Fruit fly (Drosophila melanogaster) whole organism, prepupa: ENCODE results near the gene Cog1.

ENCODE experiments used
- CG10631 ChIP-seq: fragments of 200-800 bp; sonication (Bioruptor generic); optimal IDR thresholded peaks from 2 replicates; lab custom pipeline; 2016; ENCODE audit warnings: missing biosample characterization, missing genetic modification characterization
- CG10669 ChIP-seq: fragments of 200-800 bp; sonication (Bioruptor generic); optimal IDR thresholded peaks from 3 replicates; lab custom pipeline; 2018; ENCODE audit warnings: missing biosample characterization, mild to moderate bottlenecking, missing genetic modification characterization, moderate library complexity
- CG11294 ChIP-seq: fragments of 200-800 bp; sonication (Bioruptor generic); IDR thresholded peaks from 2 replicates; pipeline ENCODE4 v1.3.6; 2022; ENCODE audit warnings: missing biosample characterization, missing genetic modification characterization
- CG11902 ChIP-seq: fragments of 200-800 bp; sonication (Bioruptor generic); optimal IDR thresholded peaks from 3 replicates; lab custom pipeline; 2016; ENCODE audit warnings: missing biosample characterization, missing genetic modification characterization
- CG15336 ChIP-seq: fragments of 200-800 bp; sonication (Bioruptor generic); IDR thresholded peaks from 2 replicates; pipeline ENCODE4 v1.3.6; 2022; ENCODE audit warnings: missing biosample characterization, missing genetic modification characterization
- CG16779 ChIP-seq: fragments of 200-800 bp; sonication (Bioruptor generic); optimal IDR thresholded peaks from 3 replicates; lab custom pipeline; 2017; ENCODE audit warnings: missing biosample characterization, mild to moderate bottlenecking, missing genetic modification characterization
- CG32006 ChIP-seq: fragments of 200-800 bp; sonication (Bioruptor generic); optimal IDR thresholded peaks from 3 replicates; lab custom pipeline; 2017; ENCODE audit warnings: missing biosample characterization, mild to moderate bottlenecking, missing genetic modification characterization
- CG34406 ChIP-seq: fragments of 200-800 bp; sonication (Bioruptor generic); optimal IDR thresholded peaks from 3 replicates; lab custom pipeline; 2016; ENCODE audit warnings: missing biosample characterization, missing genetic modification characterization
- CG6163 ChIP-seq: fragments of 200-800 bp; sonication (Bioruptor generic); IDR thresholded peaks from 3 replicates; pipeline ENCODE4 v1.3.6; 2022; ENCODE audit warnings: missing biosample characterization, missing genetic modification characterization
- CG6276 ChIP-seq: fragments of 200-800 bp; sonication (Bioruptor generic); optimal IDR thresholded peaks from 2 replicates; lab custom pipeline; 2017; ENCODE audit warnings: missing biosample characterization, mild to moderate bottlenecking, missing genetic modification characterization
- CG6808 ChIP-seq: fragments of 200-800 bp; sonication (Bioruptor generic); optimal IDR thresholded peaks from 3 replicates; lab custom pipeline; 2017; ENCODE audit warnings: missing biosample characterization, missing genetic modification characterization, mild to moderate bottlenecking, moderate library complexity, missing genetic modification reagents
- CG6854 ChIP-seq: fragments of 200-800 bp; sonication (Bioruptor generic); optimal IDR thresholded peaks from 2 replicates; lab custom pipeline; 2017; ENCODE audit warnings: missing biosample characterization, mild to moderate bottlenecking, missing genetic modification characterization
- CG8119 ChIP-seq: fragments of 200-800 bp; sonication (Bioruptor generic); IDR thresholded peaks from 3 replicates; pipeline ENCODE4 v1.3.6; 2022; ENCODE audit warnings: missing biosample characterization, missing genetic modification characterization
- CG8632 ChIP-seq: fragments of 200-800 bp; sonication (Bioruptor generic); optimal IDR thresholded peaks from 3 replicates; lab custom pipeline; 2016; ENCODE audit warnings: missing biosample characterization, missing genetic modification characterization
- Eip75B ChIP-seq: fragments of 200-800 bp; sonication (Bioruptor generic); optimal IDR thresholded peaks from 3 replicates; lab custom pipeline; 2016; ENCODE audit warnings: missing biosample characterization, missing genetic modification characterization
- Eip93F ChIP-seq: fragments of 200-800 bp; sonication (Bioruptor generic); optimal IDR thresholded peaks from 2 replicates; lab custom pipeline; 2016; ENCODE audit warnings: missing biosample characterization, mild to moderate bottlenecking, missing genetic modification characterization
- Ets96B ChIP-seq: fragments of 200-800 bp; optimal IDR thresholded peaks from 2 replicates; lab custom pipeline; 2019; ENCODE audit warnings: missing biosample characterization, mild to moderate bottlenecking, missing genetic modification characterization, moderate library complexity
- Gug ChIP-seq: fragments of 200-800 bp; sonication (Bioruptor generic); IDR thresholded peaks from 2 replicates; pipeline ENCODE4 v1.3.6; 2022; ENCODE audit warnings: missing biosample characterization, missing genetic modification characterization
- Hr39 ChIP-seq: fragments of 200-800 bp; sonication (Bioruptor generic); optimal IDR thresholded peaks from 2 replicates; lab custom pipeline; 2016; ENCODE audit warnings: missing biosample characterization, missing genetic modification characterization
- Hr4 ChIP-seq: fragments of 200-800 bp; sonication (Bioruptor generic); optimal IDR thresholded peaks from 3 replicates; lab custom pipeline; 2016; ENCODE audit warnings: missing biosample characterization, missing genetic modification characterization
- Lpt ChIP-seq: fragments of 200-800 bp; sonication (Bioruptor generic); optimal IDR thresholded peaks from 3 replicates; lab custom pipeline; 2016; ENCODE audit warnings: missing biosample characterization, missing genetic modification characterization
- Met ChIP-seq: fragments of 200-800 bp; sonication (Bioruptor generic); optimal IDR thresholded peaks from 3 replicates; lab custom pipeline; 2016; ENCODE audit warnings: missing biosample characterization, missing genetic modification characterization
- OdsH ChIP-seq: fragments of 200-800 bp; sonication (Bioruptor generic); optimal IDR thresholded peaks from 3 replicates; lab custom pipeline; 2016; ENCODE audit warnings: missing biosample characterization, missing genetic modification characterization
- Smox ChIP-seq: fragments of 200-800 bp; sonication (Bioruptor generic); optimal IDR thresholded peaks from 3 replicates; lab custom pipeline; 2016; ENCODE audit warnings: missing biosample characterization, missing genetic modification characterization
- Sox14 ChIP-seq: fragments of 200-800 bp; sonication (Bioruptor generic); optimal IDR thresholded peaks from 3 replicates; lab custom pipeline; 2016; ENCODE audit warnings: missing biosample characterization, missing genetic modification characterization
- Sox15 ChIP-seq: fragments of 200-800 bp; sonication (Bioruptor generic); optimal IDR thresholded peaks from 3 replicates; lab custom pipeline; 2016; ENCODE audit warnings: missing biosample characterization, missing genetic modification characterization
- achi ChIP-seq: fragments of 200-800 bp; sonication (Bioruptor generic); optimal IDR thresholded peaks from 3 replicates; lab custom pipeline; 2016; ENCODE audit warnings: missing biosample characterization, missing genetic modification characterization
- acj6 ChIP-seq: fragments of 200-800 bp; sonication (Bioruptor generic); optimal IDR thresholded peaks from 3 replicates; lab custom pipeline; 2016; ENCODE audit warnings: missing biosample characterization, missing genetic modification characterization
- cyc ChIP-seq: fragments of 200-800 bp; sonication (Bioruptor generic); optimal IDR thresholded peaks from 3 replicates; lab custom pipeline; 2016; ENCODE audit warnings: missing biosample characterization, missing genetic modification characterization
- dsx ChIP-seq: fragments of 200-800 bp; optimal IDR thresholded peaks from 3 replicates; lab custom pipeline; 2019; ENCODE audit warnings: missing biosample characterization, mild to moderate bottlenecking, missing genetic modification characterization, moderate library complexity; ENCODE audit not compliant: poor library complexity, severe bottlenecking
- eg ChIP-seq: fragments of 200-800 bp; sonication (Bioruptor generic); IDR thresholded peaks from 3 replicates; pipeline ENCODE4 v1.3.6; 2022; ENCODE audit warnings: missing biosample characterization, missing genetic modification characterization
- esn ChIP-seq: fragments of 200-800 bp; sonication (Bioruptor generic); optimal IDR thresholded peaks from 2 replicates; lab custom pipeline; 2016; ENCODE audit warnings: missing biosample characterization, mild to moderate bottlenecking, missing genetic modification characterization, moderate library complexity
- fd59A ChIP-seq: fragments of 200-800 bp; sonication (Bioruptor generic); optimal IDR thresholded peaks from 2 replicates; lab custom pipeline; 2017; ENCODE audit warnings: missing biosample characterization, mild to moderate bottlenecking, missing genetic modification characterization, missing genetic modification reagents
- fd85E ChIP-seq: fragments of 200-800 bp; sonication (Bioruptor generic); optimal IDR thresholded peaks from 3 replicates; lab custom pipeline; 2016; ENCODE audit warnings: missing biosample characterization, missing genetic modification characterization
- fkh ChIP-seq: fragments of 200-800 bp; sonication (Bioruptor generic); optimal IDR thresholded peaks from 3 replicates; lab custom pipeline; 2017; ENCODE audit warnings: missing biosample characterization, mild to moderate bottlenecking, missing genetic modification characterization, moderate library complexity
- pdm3 ChIP-seq: fragments of 200-800 bp; sonication (Bioruptor generic); optimal IDR thresholded peaks from 3 replicates; lab custom pipeline; 2016; ENCODE audit warnings: missing biosample characterization, missing genetic modification characterization
- spab ChIP-seq: fragments of 200-800 bp; sonication (Bioruptor generic); optimal IDR thresholded peaks from 2 replicates; lab custom pipeline; 2017; ENCODE audit warnings: missing biosample characterization, mild to moderate bottlenecking, missing genetic modification characterization, missing genetic modification reagents
- ss ChIP-seq, 2 experiments: fragments of 200-800 bp; sonication (Bioruptor generic); optimal IDR thresholded peaks; 2 replicates in 1 of 2; 3 replicates in 1 of 2; lab custom pipeline; 2017 to 2018; ENCODE audit warnings: mild to moderate bottlenecking in 2 of 2, missing biosample characterization in 2 of 2, missing genetic modification characterization in 2 of 2, moderate library complexity in 1 of 2
- svp ChIP-seq: fragments of 200-800 bp; sonication (Bioruptor generic); peaks from one replicate; lab custom pipeline; 2016; ENCODE audit warnings: missing biosample characterization, missing genetic modification characterization
- vri ChIP-seq: fragments of 200-800 bp; sonication (Bioruptor generic); optimal IDR thresholded peaks from 3 replicates; lab custom pipeline; 2016; ENCODE audit warnings: missing biosample characterization, mild to moderate bottlenecking, missing genetic modification characterization

The Cog1 gene

DNA sequence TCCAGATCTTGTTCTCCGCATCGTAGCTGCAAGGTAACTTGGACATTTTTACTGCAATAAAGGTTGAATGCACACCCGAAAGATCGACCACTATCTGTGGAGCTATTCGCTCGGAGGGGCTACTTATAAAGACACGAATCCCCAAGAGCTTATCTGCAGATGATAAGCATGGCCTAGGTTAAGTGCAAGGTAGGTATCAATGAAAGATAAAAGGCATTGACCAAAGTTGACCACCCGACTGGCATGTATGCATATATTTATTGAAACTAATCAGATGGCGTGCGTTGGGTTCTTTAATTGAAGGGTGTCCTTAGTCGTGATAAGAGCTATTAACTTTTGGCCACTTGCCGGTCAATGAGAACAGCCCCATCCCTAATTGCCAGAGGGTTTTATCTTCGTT lies 9.2 kb downstream of the Cog1 start, which contains the start of gene CG4830:
Gene CG4830, minus strand, starts transcription at position 101 of the 400 bp plus-strand sequence.
- no peak for TF ChIP-seq Hr4
- peak; percentile 41 for TF ChIP-seq svp (GFP tag; lab: Kevin White, UChicago)

DNA sequence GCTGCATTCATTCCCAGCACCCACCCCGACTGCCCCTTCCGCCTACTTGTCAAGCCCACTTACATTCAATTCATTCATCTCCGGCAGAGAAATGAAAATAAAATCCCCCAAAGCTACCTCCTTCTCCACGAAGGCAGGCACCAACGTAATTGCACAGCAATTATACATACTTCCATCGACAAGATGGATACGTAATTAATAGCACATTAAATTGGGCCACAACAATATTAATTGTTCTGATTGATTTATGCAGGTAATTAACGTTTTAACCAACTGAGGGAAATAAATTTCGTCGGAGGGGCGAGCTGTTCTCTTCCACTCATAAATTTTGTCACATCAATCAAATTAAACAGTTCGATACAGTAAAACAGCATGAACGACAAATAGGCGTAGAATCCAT lies 21.8 kb downstream of the Cog1 start, which contains the start of gene Adk1:
Gene Adk1, plus strand, starts transcription at position 301 of the 400 bp plus-strand sequence.
- TF ChIP-seq CG6808 (no peak), achi (GFP tag; lab: Kevin White, UChicago) (no peak), CG6163 (GFP tag; lab: Robert Waterston, UW) (no peak), Smox (GFP tag; lab: Kevin White, UChicago) (no peak), Ets96B (tag; lab: Kevin White, UChicago) (no peak), fd59A (GFP tag; lab: Kevin White, UChicago) (no peak), fd85E (GFP tag; lab: Kevin White, UChicago) (no peak), fkh (no peak), vri (GFP tag; lab: Kevin White, UChicago) (no peak)

DNA sequence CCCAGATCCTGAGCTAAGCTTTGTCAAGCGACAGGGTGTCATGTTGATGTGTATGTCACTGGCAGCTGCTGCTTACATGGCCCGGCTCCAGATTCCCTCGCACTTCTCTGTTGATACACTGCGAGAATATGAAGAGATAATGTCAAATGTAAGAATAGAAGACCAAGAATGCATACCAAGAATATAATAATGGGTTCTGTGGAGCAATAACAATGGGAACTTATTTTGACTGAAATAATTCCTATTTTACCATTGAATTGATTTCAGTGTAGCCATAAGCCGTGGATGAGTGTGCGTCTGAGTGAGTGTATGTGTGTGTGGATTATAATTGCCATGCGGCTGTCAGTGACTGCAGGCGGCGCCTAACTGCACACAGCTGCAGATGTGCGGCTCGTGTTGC lies 23.4 kb downstream of the Cog1 start:
- TF ChIP-seq Gug (GFP tag; lab: Robert Waterston, UW) (no peak), svp (GFP tag; lab: Kevin White, UChicago) (no peak), pdm3 (peak; percentile 41), Ets96B (tag; lab: Kevin White, UChicago) (peak; percentile 43), OdsH (GFP tag; lab: Kevin White, UChicago) (peak; percentile 27), CG6163 (GFP tag; lab: Robert Waterston, UW) (peak; percentile 46; the same call in 1 of the 3 replicates), achi (GFP tag; lab: Kevin White, UChicago) (peak; percentile 20), Sox15 (GFP tag; lab: Kevin White, UChicago) (no peak), Met (GFP tag; lab: Kevin White, UChicago) (peak; percentile 23), CG8632 (GFP tag; lab: Kevin White, UChicago) (peak; percentile 1), ss (GFP tag; optimal IDR thresholded peaks at IDR 0.05; lab: Kevin White, UChicago) (peak in 1 of 2 experiments; percentile 17), CG11294 (GFP tag; lab: Robert Waterston, UW) (no peak), esn (no peak), CG6808 (peak; percentile 16), CG15336 (peak; percentile 42; the same call in 1 of the 2 replicates), CG32006 (GFP tag; lab: Kevin White, UChicago) (peak; percentile 47), Eip75B (GFP tag; lab: Kevin White, UChicago) (peak; percentile 38), fd59A (GFP tag; lab: Kevin White, UChicago) (peak; percentile 19), spab (GFP tag; lab: Kevin White, UChicago) (peak; percentile 12), Hr39 (GFP tag; lab: Kevin White, UChicago) (peak; percentile 16), CG10669 (peak; percentile 38), eg (GFP tag; lab: Robert Waterston, UW) (peak; percentile 63; the same call in 2 of the 3 replicates), CG10631 (peak; percentile 47), CG34406 (no peak), Hr4 (peak; percentile 17), acj6 (GFP tag; lab: Kevin White, UChicago) (peak; percentile 10), CG8119 (GFP tag; lab: Robert Waterston, UW) (no peak)

dm6 chr3R:12194911-12195310 lies 24.6 kb downstream of the Cog1 start, which contains the start of the genes eIF3d2 and CG43450:
Gene eIF3d2 (minus strand): TSS chr3R:12195011.
Gene CG43450 (plus strand): TSS chr3R:12195294.
- TF ChIP-seq Eip93F (GFP tag; lab: Kevin White, UChicago) (no peak), dsx (GFP tag; lab: Kevin White, UChicago) (no peak), CG8119 (GFP tag; lab: Robert Waterston, UW) (no peak), CG10631 (no peak)

DNA sequence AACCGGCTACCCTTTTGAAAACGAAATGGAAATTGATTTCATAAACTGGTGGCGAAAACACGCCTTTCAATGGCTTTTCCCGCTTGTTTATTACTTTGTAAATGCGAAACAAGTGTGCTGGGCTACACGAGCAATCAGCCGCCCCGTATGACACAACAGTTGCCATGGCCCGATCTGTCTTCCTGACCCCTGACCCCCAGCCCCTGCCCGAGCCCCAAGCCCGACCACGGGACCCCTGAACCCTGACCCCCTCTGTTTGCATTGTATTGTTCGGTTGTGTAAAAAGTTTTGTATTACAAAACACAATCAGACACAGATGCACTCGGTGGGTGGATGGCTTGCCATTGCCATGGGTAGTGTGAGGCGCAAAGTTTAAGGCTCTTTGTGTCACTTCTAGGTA lies 33.9 kb downstream of the Cog1 start:
- TF ChIP-seq CG10669, result no peak
- no peak for TF ChIP-seq CG16779 (tag; lab: Kevin White, UChicago)
- no peak for TF ChIP-seq CG6276 (GFP tag; lab: Kevin White, UChicago)
- no peak for TF ChIP-seq CG34406
- no peak for TF ChIP-seq Lpt
- TF ChIP-seq cyc (GFP tag; lab: Kevin White, UChicago), result no peak
- TF ChIP-seq Eip75B (GFP tag; lab: Kevin White, UChicago), result no peak
- no peak for TF ChIP-seq fd59A (GFP tag; lab: Kevin White, UChicago)
- TF ChIP-seq CG10631, result no peak
- no peak for TF ChIP-seq CG6854 (GFP tag; lab: Kevin White, UChicago)
- TF ChIP-seq Smox (GFP tag; lab: Kevin White, UChicago), result no peak
- no peak for TF ChIP-seq CG8119 (GFP tag; lab: Robert Waterston, UW)
- TF ChIP-seq CG8632 (GFP tag; lab: Kevin White, UChicago), result no peak
- TF ChIP-seq Sox14 (GFP tag; lab: Kevin White, UChicago), result no peak
- no peak for TF ChIP-seq fkh
- TF ChIP-seq achi (GFP tag; lab: Kevin White, UChicago), result no peak
- TF ChIP-seq vri (GFP tag; lab: Kevin White, UChicago), result no peak
- TF ChIP-seq Sox15 (GFP tag; lab: Kevin White, UChicago), result no peak
- no peak for TF ChIP-seq Eip93F (GFP tag; lab: Kevin White, UChicago)
- TF ChIP-seq CG11902 (GFP tag; lab: Kevin White, UChicago), result no peak
